Worm (Caenorhabditis elegans): ENCODE results near the gene pmk-2.

DNA sequence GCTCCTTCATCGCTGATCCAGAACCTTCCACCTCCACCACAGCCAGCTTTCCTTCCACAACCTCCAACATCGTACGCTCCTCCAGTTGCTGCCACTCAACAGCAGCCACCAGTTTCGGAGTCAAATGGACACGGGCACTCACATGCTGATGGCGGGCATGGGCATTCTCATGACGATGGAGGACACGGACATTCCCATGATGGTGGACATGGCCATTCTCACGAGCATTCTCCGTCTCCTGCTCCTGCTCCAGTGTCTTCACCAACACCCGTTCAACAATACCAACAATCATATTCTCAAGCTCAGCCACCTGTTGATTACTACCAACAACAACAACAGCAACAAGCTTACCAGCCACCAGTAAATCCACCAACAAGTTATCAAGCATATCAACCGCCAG, 28.8 kb upstream of the pmk-2 start:
- TF ChIP-seq rnt-1 (tag; optimal IDR thresholded peaks at IDR 0.05), result no peak
- TF ChIP-seq npax-4 (tag; optimal IDR thresholded peaks at IDR 0.05), result no peak
- no peak for TF ChIP-seq zip-5 (tag; optimal IDR thresholded peaks at IDR 0.05)
- no peak for TF ChIP-seq pha-4 (tag; optimal IDR thresholded peaks at IDR 0.05)
